Worm (Caenorhabditis elegans) whole organism, young adult: Measurements from ENCODE around the gene klp-7.

Experiments used
- B0261.1 ChIP-seq: sonication (generic microtip); optimal IDR thresholded peaks from 2 replicates; lab custom pipeline; 2016; ENCODE audit warnings: mild to moderate bottlenecking, missing genetic modification characterization, moderate library complexity, missing compliant biosample characterization
- C06A6.2 ChIP-seq: fragments of 200-800 bp; sonication (Bioruptor generic); conservative IDR thresholded peaks from 2 replicates; pipeline ENCODE4 v1.3.6; 2022; ENCODE audit warnings: missing genetic modification characterization, missing compliant biosample characterization
- C17E4.6 ChIP-seq: fragments of 200-800 bp; sonication (Bioruptor generic); IDR thresholded peaks from 2 replicates; pipeline ENCODE4 v1.3.6; 2022; ENCODE audit warnings: missing genetic modification reagents, missing genetic modification characterization, missing compliant biosample characterization
- F23B12.7 ChIP-seq: sonication (generic microtip); optimal IDR thresholded peaks from 2 replicates; lab custom pipeline; 2017; ENCODE audit warnings: missing genetic modification characterization, mild to moderate bottlenecking, missing compliant biosample characterization, antibody characterized with exemption, moderate library complexity; ENCODE audit not compliant: insufficient read depth
- F37B4.10 ChIP-seq: fragments of 200-800 bp; sonication (Bioruptor generic); IDR thresholded peaks from 2 replicates; pipeline ENCODE4 v1.3.6; 2022; ENCODE audit warnings: missing genetic modification characterization, missing compliant biosample characterization
- F49E8.2 ChIP-seq: sonication (generic microtip); optimal IDR thresholded peaks from 3 replicates; lab custom pipeline; 2017; ENCODE audit warnings: missing genetic modification characterization, mild to moderate bottlenecking, missing compliant biosample characterization, antibody characterized with exemption, moderate library complexity; ENCODE audit not compliant: insufficient read depth
- T07F8.4 ChIP-seq: sonication (generic microtip); optimal IDR thresholded peaks from 2 replicates; lab custom pipeline; 2016; ENCODE audit warnings: mild to moderate bottlenecking, missing genetic modification characterization, moderate library complexity, missing compliant biosample characterization
- Y53F4B.3 ChIP-seq: fragments of 200-800 bp; sonication (Bioruptor generic); IDR thresholded peaks from 2 replicates; pipeline ENCODE4 v1.3.6; 2022; ENCODE audit warnings: missing genetic modification reagents, missing genetic modification characterization, missing compliant biosample characterization
- Y53G8AR.9 ChIP-seq: fragments of 200-800 bp; sonication (Bioruptor generic); conservative IDR thresholded peaks from 2 replicates; pipeline ENCODE4 v1.3.6; 2022; ENCODE audit warnings: missing genetic modification reagents, missing genetic modification characterization, missing compliant biosample characterization
- Y56A3A.18 ChIP-seq: fragments of 200-800 bp; sonication (Bioruptor generic); IDR thresholded peaks from 2 replicates; pipeline ENCODE4 v1.3.6; 2022; ENCODE audit warnings: missing genetic modification reagents, missing genetic modification characterization, missing compliant biosample characterization
- aptf-3 ChIP-seq: fragments of 200-800 bp; sonication (Bioruptor generic); IDR thresholded peaks from 2 replicates; pipeline ENCODE4 v1.3.6; 2022; ENCODE audit warnings: missing genetic modification characterization, missing compliant biosample characterization
- attf-5 ChIP-seq: fragments of 200-800 bp; sonication (Bioruptor generic); optimal IDR thresholded peaks from 2 replicates; lab custom pipeline; 2018; ENCODE audit warnings: mild to moderate bottlenecking, missing genetic modification characterization, missing compliant biosample characterization
- attf-6 ChIP-seq: fragments of 200-800 bp; sonication (Bioruptor generic); IDR thresholded peaks from 2 replicates; pipeline ENCODE4 v1.3.6; 2022; ENCODE audit warnings: missing genetic modification reagents, missing genetic modification characterization, missing compliant biosample characterization
- bed-2 ChIP-seq: fragments of 200-800 bp; sonication (Bioruptor generic); IDR thresholded peaks from 2 replicates; pipeline ENCODE4 v1.3.6; 2022; ENCODE audit warnings: missing genetic modification reagents, missing genetic modification characterization, missing compliant biosample characterization
- cebp-2 ChIP-seq: fragments of 200-800 bp; sonication (Bioruptor generic); IDR thresholded peaks from 2 replicates; pipeline ENCODE4 v1.3.6; 2022; ENCODE audit warnings: missing genetic modification characterization, missing compliant biosample characterization
- ceh-79 ChIP-seq: sonication (generic microtip); optimal IDR thresholded peaks from 2 replicates; lab custom pipeline; 2017; ENCODE audit warnings: mild to moderate bottlenecking, missing genetic modification characterization, missing compliant biosample characterization
- chd-7 ChIP-seq: sonication (generic microtip); optimal IDR thresholded peaks from 2 replicates; lab custom pipeline; 2016; ENCODE audit warnings: mild to moderate bottlenecking, missing genetic modification characterization, moderate library complexity, missing compliant biosample characterization
- dox-1 ChIP-seq: fragments of 200-800 bp; sonication (Bioruptor generic); IDR thresholded peaks from 2 replicates; pipeline ENCODE4 v1.3.6; 2022; ENCODE audit warnings: missing genetic modification reagents, missing genetic modification characterization, missing compliant biosample characterization
- efl-1 ChIP-seq: fragments of 150-350 bp; optimal IDR thresholded peaks from 2 replicates; lab custom pipeline; 2014; ENCODE audit warnings: missing biosample characterization, missing genetic modification reagents, missing genetic modification characterization
- egl-44 ChIP-seq: fragments of 200-800 bp; sonication (Bioruptor generic); IDR thresholded peaks from 2 replicates; pipeline ENCODE4 v1.3.6; 2022; ENCODE audit warnings: missing genetic modification reagents, missing genetic modification characterization, missing compliant biosample characterization
- egrh-3 ChIP-seq: fragments of 200-800 bp; sonication (Bioruptor generic); IDR thresholded peaks from 2 replicates; pipeline ENCODE4 v1.3.6; 2022; ENCODE audit warnings: missing genetic modification reagents, missing genetic modification characterization, missing compliant biosample characterization
- hmg-1.2 ChIP-seq: fragments of 200-800 bp; sonication (Bioruptor generic); IDR thresholded peaks from 2 replicates; pipeline ENCODE4 v1.3.6; 2022; ENCODE audit warnings: missing genetic modification reagents, missing genetic modification characterization, missing compliant biosample characterization
- hmg-20 ChIP-seq: fragments of 200-800 bp; sonication (Bioruptor generic); IDR thresholded peaks from 2 replicates; pipeline ENCODE4 v1.3.6; 2022; ENCODE audit warnings: missing genetic modification reagents, missing genetic modification characterization, missing compliant biosample characterization
- lin-35 ChIP-seq, 3 experiments: fragments of 150-350 bp in 2 of 3; sonication (generic microtip) in 1 of 3; optimal IDR thresholded peaks; 2 replicates each; lab custom pipeline; 2014 to 2018; ENCODE audit warnings: missing biosample characterization in 3 of 3, missing genetic modification characterization in 3 of 3, missing genetic modification reagents in 3 of 3
- lir-1 ChIP-seq: fragments of 200-800 bp; sonication (Bioruptor generic); conservative IDR thresholded peaks from 2 replicates; pipeline ENCODE4 v1.3.6; 2022; ENCODE audit warnings: missing genetic modification reagents, missing genetic modification characterization, missing compliant biosample characterization
- madf-3 ChIP-seq: fragments of 200-800 bp; sonication (Bioruptor generic); IDR thresholded peaks from 2 replicates; pipeline ENCODE4 v1.3.6; 2022; ENCODE audit warnings: missing genetic modification reagents, missing genetic modification characterization, missing compliant biosample characterization
- madf-8 ChIP-seq: fragments of 200-800 bp; sonication (Bioruptor generic); conservative IDR thresholded peaks from 2 replicates; pipeline ENCODE4 v1.3.6; 2022; ENCODE audit warnings: missing genetic modification reagents, missing genetic modification characterization, missing compliant biosample characterization
- mes-4 ChIP-seq: sonication (generic microtip); optimal IDR thresholded peaks from 2 replicates; lab custom pipeline; 2016; ENCODE audit warnings: missing genotype, missing genetic modification characterization, missing compliant biosample characterization
- nfyb-1 ChIP-seq: fragments of 200-800 bp; sonication (Bioruptor generic); IDR thresholded peaks from 2 replicates; pipeline ENCODE4 v1.3.6; 2022; ENCODE audit warnings: missing genetic modification reagents, missing genetic modification characterization, missing compliant biosample characterization
- nhr-179 ChIP-seq: sonication (generic microtip); optimal IDR thresholded peaks from 2 replicates; lab custom pipeline; 2016; ENCODE audit warnings: mild to moderate bottlenecking, missing genetic modification characterization, missing compliant biosample characterization
- nhr-27 ChIP-seq: fragments of 200-800 bp; sonication (Bioruptor generic); optimal IDR thresholded peaks from 2 replicates; lab custom pipeline; 2018; ENCODE audit warnings: mild to moderate bottlenecking, missing genetic modification characterization, moderate library complexity, missing compliant biosample characterization
- nhr-80 ChIP-seq: sonication (generic microtip); optimal IDR thresholded peaks from 2 replicates; lab custom pipeline; 2016; ENCODE audit warnings: missing genetic modification characterization, missing compliant biosample characterization
- rpc-1 ChIP-seq, 2 experiments: fragments of 150-350 bp in 1 of 2; sonication (generic microtip) in 1 of 2; optimal IDR thresholded peaks; 2 replicates each; lab custom pipeline; 2014 to 2018; ENCODE audit warnings: missing biosample characterization in 1 of 2, missing genetic modification characterization in 1 of 2, missing genetic modification reagents in 1 of 2, missing genotype in 1 of 2
- sdz-38 ChIP-seq: sonication (generic microtip); optimal IDR thresholded peaks from 2 replicates; lab custom pipeline; 2016; ENCODE audit warnings: missing genotype, missing genetic modification characterization, missing compliant biosample characterization
- snpc-3.4 ChIP-seq: sonication (generic microtip); optimal IDR thresholded peaks from 2 replicates; lab custom pipeline; 2017; ENCODE audit warnings: missing genetic modification characterization, mild to moderate bottlenecking, missing compliant biosample characterization, antibody characterized with exemption, moderate library complexity, missing genotype, missing genetic modification reagents
- tbx-9 ChIP-seq: sonication (generic microtip); optimal IDR thresholded peaks from 2 replicates; lab custom pipeline; 2016; ENCODE audit warnings: borderline replicate concordance, missing genetic modification characterization, inconsistent platforms, missing compliant biosample characterization
- zfh-2 ChIP-seq: fragments of 200-800 bp; sonication (Bioruptor generic); conservative IDR thresholded peaks from 2 replicates; pipeline ENCODE4 v1.3.6; 2022; ENCODE audit warnings: missing genetic modification reagents, missing genetic modification characterization, missing compliant biosample characterization
- zim-3 ChIP-seq: sonication (generic microtip); optimal IDR thresholded peaks from 2 replicates; lab custom pipeline; 2017; ENCODE audit warnings: mild to moderate bottlenecking, missing genetic modification characterization, moderate library complexity, missing compliant biosample characterization

Gene klp-7

ce11 chrIII:10810837-10811814 lies 5.4 kb downstream of the klp-7 start (continued):
- TF ChIP-seq nhr-80 (tag; lab: Kevin White, UChicago) (no peak), attf-6 (GFP tag; lab: Robert Waterston, UW) (peak; percentile 91), cebp-2 (GFP tag; lab: Robert Waterston, UW) (0 out of 2 replicates have a peak, but pooled peaks have one; percentile 58), madf-8 (GFP tag; lab: Robert Waterston, UW) (peak; percentile 58), C06A6.2 (GFP tag; lab: Robert Waterston, UW) (no peak), aptf-3 (GFP tag; lab: Robert Waterston, UW) (peak; percentile 80; the same call in 1 of the 2 replicates), F37B4.10 (GFP tag; lab: Robert Waterston, UW) (0 out of 2 replicates have a peak, but pooled peaks have one; percentile 29), mes-4 (tag; lab: Kevin White, UChicago) (no peak), Y56A3A.18 (GFP tag; lab: Robert Waterston, UW) (peak; percentile 72; the same call in 1 of the 2 replicates), chd-7 (tag; lab: Kevin White, UChicago) (no peak), F49E8.2 (no peak), rpc-1 (optimal IDR thresholded peaks at IDR 0.05; lab: Kevin White, UChicago) (no peak), rpc-1 (tag; optimal IDR thresholded peaks at IDR 0.05; lab: Kevin White, UChicago) (no peak), attf-5 (GFP tag; lab: Kevin White, UChicago) (no peak), tbx-9 (tag; lab: Kevin White, UChicago) (no peak), egrh-3 (peak; percentile 71; the same call in 1 of the 2 replicates), Y53F4B.3 (peak; percentile 86), lin-35 (GFP tag; optimal IDR thresholded peaks at IDR 0.05; lab: Kevin White, UChicago) (peak in 1 of 3 experiments; percentile 3), B0261.1 (tag; lab: Kevin White, UChicago) (no peak), hmg-1.2 (GFP tag; lab: Robert Waterston, UW) (peak; percentile 62), Y53G8AR.9 (GFP tag; lab: Robert Waterston, UW) (peak; percentile 92), madf-3 (GFP tag; lab: Robert Waterston, UW) (peak; percentile 83; the same call in 1 of the 2 replicates), bed-2 (GFP tag; lab: Robert Waterston, UW) (0 out of 2 replicates have a peak, but pooled peaks have one; percentile 8), F23B12.7 (tag; lab: Kevin White, UChicago) (no peak), zim-3 (tag; lab: Kevin White, UChicago) (no peak), nhr-179 (no peak), C17E4.6 (peak; percentile 92), hmg-20 (GFP tag; lab: Robert Waterston, UW) (no peak), ceh-79 (no peak), snpc-3.4 (no peak), sdz-38 (tag; lab: Kevin White, UChicago) (no peak)

ce11 chrIII:10812798-10813295 lies 7.1 kb downstream of the klp-7 start:
- no peak for TF ChIP-seq egl-44
- no peak for TF ChIP-seq efl-1 (GFP tag; lab: Kevin White, UChicago)
- 0 out of 2 replicates have a peak, but pooled peaks have one; percentile 36 for TF ChIP-seq madf-3 (GFP tag; lab: Robert Waterston, UW)
- TF ChIP-seq lir-1 (GFP tag; lab: Robert Waterston, UW): no peak
- no peak for TF ChIP-seq aptf-3 (GFP tag; lab: Robert Waterston, UW)
- TF ChIP-seq T07F8.4: no peak
- peak; percentile 66 for TF ChIP-seq zfh-2 (GFP tag; lab: Robert Waterston, UW)
- TF ChIP-seq nhr-27 (tag; lab: Kevin White, UChicago): peak; percentile 19
- 0 out of 2 replicates have a peak, but pooled peaks have one; percentile 49 for TF ChIP-seq nfyb-1 (GFP tag; lab: Robert Waterston, UW)
- TF ChIP-seq dox-1: peak; percentile 9; the same call in 1 of the 2 replicates
